Worm (Caenorhabditis elegans) whole organism, L1 larva: ENCODE data around the gene scl-3.

ENCODE experiments used
- C04F5.9 ChIP-seq: sonication (generic microtip); optimal IDR thresholded peaks from 2 replicates; lab custom pipeline; 2016; ENCODE audit warnings: missing genetic modification characterization, missing compliant biosample characterization
- F16B12.6 ChIP-seq: fragments of 150-350 bp; optimal IDR thresholded peaks from 2 replicates; lab custom pipeline; 2014; ENCODE audit warnings: missing biosample characterization, missing genetic modification characterization
- aly-2 ChIP-seq: fragments of 150-350 bp; optimal IDR thresholded peaks from 2 replicates; lab custom pipeline; 2014; ENCODE audit warnings: missing biosample characterization, missing genetic modification characterization
- ceh-63 ChIP-seq: fragments of 200-800 bp; sonication (Bioruptor generic); optimal IDR thresholded peaks from 2 replicates; lab custom pipeline; 2018; ENCODE audit warnings: mild to moderate bottlenecking, missing genetic modification characterization, missing compliant biosample characterization
- ceh-8 ChIP-seq: fragments of 200-800 bp; sonication (Bioruptor generic); optimal IDR thresholded peaks from 2 replicates; lab custom pipeline; 2018; ENCODE audit warnings: mild to moderate bottlenecking, missing genetic modification characterization, moderate library complexity, missing compliant biosample characterization
- ceh-88 ChIP-seq: fragments of 200-800 bp; sonication (Bioruptor generic); IDR thresholded peaks from 2 replicates; pipeline ENCODE4 v1.3.6; 2022; ENCODE audit warnings: missing genetic modification characterization, missing compliant biosample characterization
- ceh-90 ChIP-seq: sonication (generic microtip); optimal IDR thresholded peaks from 2 replicates; lab custom pipeline; 2016; ENCODE audit warnings: missing genetic modification characterization, missing compliant biosample characterization
- ces-1 ChIP-seq: fragments of 150-350 bp; optimal IDR thresholded peaks from 2 replicates; lab custom pipeline; 2014; ENCODE audit warnings: missing biosample characterization, missing genetic modification reagents, missing genetic modification characterization
- efl-1 ChIP-seq, 4 experiments: fragments of 150-350 bp; optimal IDR thresholded peaks in 3 of 4; peaks in 1 of 4; 1 replicate in 1 of 4; 2 replicates in 3 of 4; lab custom pipeline; 2014; ENCODE audit warnings: missing biosample characterization in 2 of 4, missing genetic modification characterization in 2 of 4, missing genetic modification reagents in 2 of 4
- efl-3 ChIP-seq: fragments of 200-800 bp; sonication (Bioruptor generic); optimal IDR thresholded peaks from 2 replicates; lab custom pipeline; 2018; ENCODE audit warnings: mild to moderate bottlenecking, missing genetic modification characterization, missing compliant biosample characterization
- egl-13 ChIP-seq: sonication (generic microtip); optimal IDR thresholded peaks from 2 replicates; lab custom pipeline; 2016; ENCODE audit warnings: missing genotype, missing genetic modification reagents, missing genetic modification characterization, missing compliant biosample characterization
- egl-27 ChIP-seq, 2 experiments: fragments of 150-350 bp in 1 of 2; sonication (generic microtip); optimal IDR thresholded peaks; 3 replicates each; lab custom pipeline; 2017 to 2018; ENCODE audit warnings: missing biosample characterization in 2 of 2, missing genetic modification characterization in 2 of 2, missing genetic modification reagents in 2 of 2
- elt-3 ChIP-seq, 6 experiments: fragments of 150-350 bp in 1 of 6; sonication (generic microtip); optimal IDR thresholded peaks; 2 replicates each; lab custom pipeline; 2017 to 2018; ENCODE audit warnings: missing biosample characterization in 6 of 6, missing genetic modification characterization in 6 of 6, inconsistent platforms in 1 of 6
- fkh-8 ChIP-seq: sonication (generic microtip); optimal IDR thresholded peaks from 2 replicates; lab custom pipeline; 2016; ENCODE audit warnings: mild to moderate bottlenecking, missing genetic modification characterization, missing compliant biosample characterization
- fos-1 ChIP-seq: fragments of 150-350 bp; optimal IDR thresholded peaks from 2 replicates; lab custom pipeline; 2014; ENCODE audit warnings: missing biosample characterization, missing genetic modification characterization
- hlh-17 ChIP-seq: fragments of 200-800 bp; sonication (Bioruptor generic); optimal IDR thresholded peaks from 2 replicates; lab custom pipeline; 2018; ENCODE audit warnings: missing genetic modification characterization, mild to moderate bottlenecking, missing compliant biosample characterization, moderate library complexity, borderline replicate concordance
- hlh-4 ChIP-seq: sonication (generic microtip); optimal IDR thresholded peaks from 2 replicates; lab custom pipeline; 2016; ENCODE audit warnings: mild to moderate bottlenecking, missing genetic modification characterization, missing compliant biosample characterization
- hpl-2 ChIP-seq: fragments of 150-350 bp; optimal IDR thresholded peaks from 2 replicates; lab custom pipeline; 2014; ENCODE audit warnings: missing biosample characterization, missing genetic modification reagents, missing genetic modification characterization
- jun-1 ChIP-seq: fragments of 150-350 bp; optimal IDR thresholded peaks from 2 replicates; lab custom pipeline; 2014; ENCODE audit warnings: missing biosample characterization, missing genetic modification reagents, missing genetic modification characterization
- lin-15B ChIP-seq: fragments of 150-350 bp; sonication (generic microtip); optimal IDR thresholded peaks from 3 replicates; lab custom pipeline; 2014; ENCODE audit warnings: missing biosample characterization, missing genetic modification characterization
- lin-35 ChIP-seq, 2 experiments: fragments of 150-350 bp; optimal IDR thresholded peaks; 2 replicates each; lab custom pipeline; 2014; ENCODE audit warnings: missing biosample characterization in 2 of 2, missing genetic modification characterization in 2 of 2, missing genetic modification reagents in 2 of 2
- lir-3 ChIP-seq: sonication (generic microtip); optimal IDR thresholded peaks from 2 replicates; lab custom pipeline; 2016; ENCODE audit warnings: mild to moderate bottlenecking, missing genetic modification characterization, moderate library complexity, missing compliant biosample characterization; ENCODE audit not compliant: poor library complexity
- lsy-2 ChIP-seq, 2 experiments: fragments of 150-350 bp; optimal IDR thresholded peaks; 2 replicates each; lab custom pipeline; 2014; ENCODE audit warnings: missing biosample characterization in 2 of 2, missing genetic modification characterization in 2 of 2
- mdl-1 ChIP-seq, 2 experiments: fragments of 150-350 bp; optimal IDR thresholded peaks; 2 replicates each; lab custom pipeline; 2014 to 2017; ENCODE audit warnings: missing biosample characterization in 2 of 2, missing genetic modification characterization in 2 of 2, inconsistent platforms in 1 of 2
- mef-2 ChIP-seq: fragments of 150-350 bp; optimal IDR thresholded peaks from 2 replicates; lab custom pipeline; 2014; ENCODE audit warnings: missing biosample characterization, missing genetic modification characterization
- mep-1 ChIP-seq: fragments of 150-350 bp; optimal IDR thresholded peaks from 2 replicates; lab custom pipeline; 2014; ENCODE audit warnings: missing biosample characterization, missing genetic modification characterization
- nhr-11 ChIP-seq: fragments of 150-350 bp; optimal IDR thresholded peaks from 2 replicates; lab custom pipeline; 2014; ENCODE audit warnings: missing biosample characterization, missing genetic modification characterization
- nhr-12 ChIP-seq: sonication (generic microtip); optimal IDR thresholded peaks from 2 replicates; lab custom pipeline; 2017; ENCODE audit warnings: missing biosample characterization, missing genetic modification characterization
- nhr-19 ChIP-seq: fragments of 200-800 bp; sonication (Bioruptor generic); conservative IDR thresholded peaks from 2 replicates; pipeline ENCODE4 v1.3.6; 2022; ENCODE audit warnings: missing genetic modification characterization, missing compliant biosample characterization
- nhr-76 ChIP-seq: sonication (generic microtip); optimal IDR thresholded peaks from 2 replicates; lab custom pipeline; 2017; ENCODE audit warnings: missing biosample characterization, missing genetic modification characterization
- nhr-77 ChIP-seq: fragments of 150-350 bp; optimal IDR thresholded peaks from 2 replicates; lab custom pipeline; 2014; ENCODE audit warnings: missing biosample characterization, missing genetic modification characterization
- pax-3 ChIP-seq: fragments of 200-800 bp; sonication (Bioruptor generic); optimal IDR thresholded peaks from 2 replicates; lab custom pipeline; 2018; ENCODE audit warnings: mild to moderate bottlenecking, missing genetic modification characterization, moderate library complexity, missing compliant biosample characterization
- snpc-4 ChIP-seq: fragments of 150-350 bp; optimal IDR thresholded peaks from 2 replicates; lab custom pipeline; 2014; ENCODE audit warnings: missing biosample characterization, missing genetic modification characterization
- sox-4 ChIP-seq: sonication (generic microtip); optimal IDR thresholded peaks from 2 replicates; lab custom pipeline; 2016; ENCODE audit warnings: missing genetic modification characterization, missing compliant biosample characterization
- sup-37 ChIP-seq: fragments of 200-800 bp; sonication (Bioruptor generic); optimal IDR thresholded peaks from 2 replicates; lab custom pipeline; 2018; ENCODE audit warnings: mild to moderate bottlenecking, missing genetic modification characterization, missing compliant biosample characterization
- tlp-1 ChIP-seq: fragments of 150-350 bp; optimal IDR thresholded peaks from 2 replicates; lab custom pipeline; 2014; ENCODE audit warnings: missing biosample characterization, missing genetic modification characterization
- unc-130 ChIP-seq: fragments of 150-350 bp; optimal IDR thresholded peaks from 2 replicates; lab custom pipeline; 2017; ENCODE audit warnings: missing biosample characterization, missing genetic modification characterization, inconsistent platforms
- unc-30 ChIP-seq: sonication (generic microtip); optimal IDR thresholded peaks from 2 replicates; lab custom pipeline; 2017; ENCODE audit warnings: missing biosample characterization, missing genetic modification characterization
- unc-98 ChIP-seq: fragments of 200-800 bp; sonication (Bioruptor generic); IDR thresholded peaks from 2 replicates; pipeline ENCODE4 v1.3.6; 2022; ENCODE audit warnings: missing genetic modification characterization, missing compliant biosample characterization
- vab-15 ChIP-seq: sonication (generic microtip); optimal IDR thresholded peaks from 2 replicates; lab custom pipeline; 2017; ENCODE audit warnings: missing genotype, mild to moderate bottlenecking, missing genetic modification characterization, missing compliant biosample characterization
- zag-1 ChIP-seq: fragments of 150-350 bp; optimal IDR thresholded peaks from 2 replicates; lab custom pipeline; 2014; ENCODE audit warnings: missing biosample characterization, missing genetic modification characterization
- zip-4 ChIP-seq: fragments of 200-800 bp; sonication (Bioruptor generic); optimal IDR thresholded peaks from 2 replicates; lab custom pipeline; 2018; ENCODE audit warnings: mild to moderate bottlenecking, missing genetic modification characterization, moderate library complexity, missing compliant biosample characterization
- ztf-11 ChIP-seq, 2 experiments: sonication (generic microtip); optimal IDR thresholded peaks; 2 replicates each; lab custom pipeline; 2016 to 2017; ENCODE audit warnings: missing genetic modification characterization in 2 of 2, missing biosample characterization in 1 of 2, missing compliant biosample characterization in 1 of 2
- ztf-4 ChIP-seq: fragments of 150-350 bp; optimal IDR thresholded peaks from 2 replicates; lab custom pipeline; 2014; ENCODE audit warnings: missing biosample characterization, missing genetic modification characterization

The scl-3 gene

DNA sequence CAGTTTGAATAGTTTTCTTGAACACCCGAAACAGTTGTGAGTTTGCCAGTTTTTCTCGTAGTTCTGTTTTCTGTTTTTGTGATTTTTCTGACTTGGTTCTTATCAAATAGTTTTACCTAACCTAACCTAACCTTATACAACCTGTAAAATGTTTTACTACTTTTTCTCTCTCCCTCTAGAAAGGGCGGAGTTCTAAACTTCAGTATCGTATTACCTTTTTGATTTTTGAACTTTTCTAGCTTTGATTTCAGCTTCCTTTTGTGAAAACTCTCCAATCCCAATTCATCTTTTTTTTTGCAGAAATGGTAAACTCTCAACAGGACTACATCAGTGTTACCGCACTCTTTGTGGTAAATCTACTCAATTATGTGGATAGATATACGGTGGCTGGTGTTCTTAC lies 27.3 kb downstream of the scl-3 start, which contains the start of gene spin-2:
spin-2 (plus strand) TSS at position 301 of the 400 bp plus-strand sequence.
- TF ChIP-seq jun-1 (no peak), ztf-11 (tag; optimal IDR thresholded peaks at IDR 0.05; lab: Kevin White, UChicago) (no peak), mef-2 (tag; lab: Kevin White, UChicago) (no peak), nhr-76 (no peak), lir-3 (tag; lab: Kevin White, UChicago) (no peak), tlp-1 (tag; lab: Kevin White, UChicago) (no peak), zag-1 (tag; lab: Kevin White, UChicago) (no peak), nhr-12 (no peak)

DNA sequence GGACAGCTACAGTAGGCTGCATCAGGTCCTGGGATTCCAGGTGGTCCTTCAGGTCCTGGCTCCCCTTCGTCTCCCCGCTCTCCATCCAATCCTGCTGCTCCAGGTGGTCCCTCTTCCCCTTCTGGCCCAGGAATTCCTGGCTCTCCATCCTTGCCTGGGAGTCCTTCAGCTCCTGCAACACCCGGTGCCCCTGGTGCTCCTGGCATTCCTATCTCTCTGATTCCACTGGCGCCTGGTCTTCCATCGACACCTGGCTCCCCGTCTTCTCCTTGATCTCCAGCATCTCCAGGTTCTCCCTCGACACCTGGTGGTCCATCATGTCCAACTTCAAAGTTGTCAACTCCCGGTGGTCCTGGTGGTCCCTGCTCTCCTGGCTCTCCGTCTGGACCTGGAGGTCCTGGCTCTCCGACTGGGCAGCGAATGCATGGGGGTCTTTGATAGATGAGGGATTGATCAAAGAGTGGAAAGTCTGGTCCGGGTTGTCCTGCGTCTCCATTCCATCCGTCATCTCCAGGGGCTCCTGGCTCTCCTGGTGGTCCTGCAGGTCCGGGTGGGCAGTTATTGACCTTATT lies 30.4 kb downstream of the scl-3 start:
- TF ChIP-seq nhr-19 (no peak), sup-37 (GFP tag; lab: Kevin White, UChicago) (no peak), efl-1 (optimal IDR thresholded peaks at IDR 0.05; lab: Kevin White, UChicago) (no peak), efl-1 (GFP tag; optimal IDR thresholded peaks at IDR 0.05 in 1 of 2; lab: Kevin White, UChicago) (no peak), aly-2 (tag; lab: Kevin White, UChicago) (no peak)

DNA sequence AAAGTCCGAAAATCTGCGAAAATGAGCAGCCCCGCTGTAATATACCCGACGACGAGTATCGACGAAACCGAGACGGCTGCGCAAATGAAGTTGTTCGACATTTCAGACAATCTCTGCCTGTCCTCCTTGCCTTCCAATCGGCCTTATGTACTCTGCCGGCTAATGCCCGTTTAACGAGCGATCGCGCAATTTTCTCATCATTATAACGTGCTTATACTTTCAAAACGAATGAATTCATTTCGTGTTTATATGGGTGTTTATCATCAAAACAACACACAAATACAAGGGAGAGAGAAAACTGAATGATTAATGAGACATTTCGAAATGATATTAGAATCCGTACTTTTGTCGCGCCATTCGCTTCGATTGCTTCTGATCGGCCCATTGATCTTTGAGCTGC lies 31.6 kb downstream of the scl-3 start, which contains the start of gene col-132:
col-132 (minus strand) TSS at position 101 of the 400 bp plus-strand sequence.
- no peak for TF ChIP-seq tlp-1 (tag; lab: Kevin White, UChicago)
- no peak for TF ChIP-seq fkh-8 (tag; lab: Kevin White, UChicago)
- TF ChIP-seq unc-30 (tag; lab: Kevin White, UChicago), result no peak
- TF ChIP-seq pax-3 (tag; lab: Kevin White, UChicago), result no peak
- TF ChIP-seq C04F5.9, result no peak
- TF ChIP-seq egl-13 (tag; lab: Kevin White, UChicago), result no peak
- no peak for TF ChIP-seq nhr-76
- TF ChIP-seq snpc-4 (tag; lab: Kevin White, UChicago), result no peak
- no peak for TF ChIP-seq nhr-77 (tag; lab: Kevin White, UChicago)
- no peak for TF ChIP-seq ztf-4 (tag; lab: Kevin White, UChicago)
- TF ChIP-seq mep-1, result no peak
- no peak for TF ChIP-seq ceh-88
- no peak for TF ChIP-seq mef-2 (tag; lab: Kevin White, UChicago)
- no peak for TF ChIP-seq efl-3 (GFP tag; lab: Kevin White, UChicago)
- no peak for TF ChIP-seq ceh-8
- no peak for TF ChIP-seq fos-1 (tag; lab: Kevin White, UChicago)
- TF ChIP-seq ceh-90 (tag; lab: Kevin White, UChicago), result no peak

DNA sequence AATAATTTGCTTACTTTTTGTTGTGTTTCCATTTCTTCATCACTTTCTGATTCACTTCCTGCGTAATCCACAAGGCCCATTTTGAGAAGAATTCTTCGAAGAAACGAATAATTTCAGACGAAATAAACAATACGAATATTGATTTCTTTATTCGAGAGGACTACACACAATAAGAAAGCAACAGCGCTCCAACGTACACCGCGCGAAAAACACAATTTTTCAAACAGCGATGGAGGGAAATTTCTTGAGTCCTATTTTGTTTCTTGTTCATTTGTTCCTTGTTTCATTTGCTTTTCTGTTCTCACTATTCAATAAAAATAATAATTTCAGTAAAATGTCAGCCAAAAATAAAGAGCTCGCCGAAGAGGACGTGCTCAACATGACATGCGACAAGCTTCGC lies 34.3 kb downstream of the scl-3 start, which contains the start of the genes prcc-1 and C39E9.12:
prcc-1 (minus strand) TSS at position 119 of the 400 bp plus-strand sequence.
C39E9.12 (plus strand) TSS at position 331 of the 400 bp plus-strand sequence.
- peak; percentile 66 for TF ChIP-seq F16B12.6 (tag; lab: Kevin White, UChicago)
- TF ChIP-seq elt-3 (tag; optimal IDR thresholded peaks at IDR 0.05; lab: Kevin White, UChicago), result peak in 1 of 6 experiments; percentile 67
- no peak for TF ChIP-seq unc-98 (GFP tag; lab: Robert Waterston, UW)
- peak; percentile 56 for TF ChIP-seq fkh-8 (tag; lab: Kevin White, UChicago)
- peak; percentile 63 for TF ChIP-seq fos-1 (tag; lab: Kevin White, UChicago)
- TF ChIP-seq C04F5.9, result peak; percentile 14
- TF ChIP-seq hpl-2, result no peak
- TF ChIP-seq hlh-4 (tag; lab: Kevin White, UChicago), result no peak
- no peak for TF ChIP-seq nhr-12
- TF ChIP-seq ces-1, result no peak
- TF ChIP-seq unc-130 (tag; lab: Kevin White, UChicago), result peak; percentile 73
- TF ChIP-seq mdl-1 (tag; optimal IDR thresholded peaks at IDR 0.05; lab: Kevin White, UChicago), result peak in 1 of 2 experiments; percentile 56
- no peak for TF ChIP-seq egl-13 (tag; lab: Kevin White, UChicago)
- TF ChIP-seq lsy-2 (tag; optimal IDR thresholded peaks at IDR 0.05; lab: Kevin White, UChicago), result peak; percentile 73 to 91
- TF ChIP-seq zag-1 (tag; lab: Kevin White, UChicago), result no peak
- TF ChIP-seq efl-1 (optimal IDR thresholded peaks at IDR 0.05; lab: Kevin White, UChicago), result peak; percentile 93 to 94
- TF ChIP-seq efl-1 (GFP tag; optimal IDR thresholded peaks at IDR 0.05 in 1 of 2; lab: Kevin White, UChicago), result peak; percentile 92 to 99
- TF ChIP-seq ztf-4 (tag; lab: Kevin White, UChicago), result no peak
- TF ChIP-seq egl-27 (tag; optimal IDR thresholded peaks at IDR 0.05; lab: Kevin White, UChicago), result no peak
- no peak for TF ChIP-seq ceh-63 (GFP tag; lab: Kevin White, UChicago)
- no peak for TF ChIP-seq mep-1
- no peak for TF ChIP-seq hlh-17 (GFP tag; lab: Kevin White, UChicago)
- no peak for TF ChIP-seq sox-4 (tag; lab: Kevin White, UChicago)
- TF ChIP-seq nhr-11 (tag; lab: Kevin White, UChicago), result no peak
- no peak for TF ChIP-seq vab-15
- TF ChIP-seq lin-35 (GFP tag; optimal IDR thresholded peaks at IDR 0.05; lab: Kevin White, UChicago), result peak; percentile 92 to 97
- TF ChIP-seq efl-3 (GFP tag; lab: Kevin White, UChicago), result no peak
- TF ChIP-seq nhr-77 (tag; lab: Kevin White, UChicago), result peak; percentile 54
- TF ChIP-seq ceh-8, result no peak
- TF ChIP-seq sup-37 (GFP tag; lab: Kevin White, UChicago), result no peak
- no peak for TF ChIP-seq zip-4 (GFP tag; lab: Kevin White, UChicago)
- TF ChIP-seq lin-15B (tag; lab: Kevin White, UChicago), result peak; percentile 84
